Worm (Caenorhabditis elegans) whole organism, L4 larva: ENCODE measurements around the gene die-1.

Experiments
- D1046.2 ChIP-seq: fragments of 200-800 bp; sonication (Bioruptor generic); IDR thresholded peaks from 2 replicates; pipeline ENCODE4 v1.3.6; 2022; ENCODE audit warnings: missing genetic modification characterization, missing compliant biosample characterization
- T26A8.4 ChIP-seq: fragments of 200-800 bp; sonication (Bioruptor generic); IDR thresholded peaks from 2 replicates; pipeline ENCODE4 v1.3.6; 2022; ENCODE audit warnings: missing genetic modification characterization, missing compliant biosample characterization
- Y48G9A.11 ChIP-seq: fragments of 200-800 bp; sonication (Bioruptor generic); IDR thresholded peaks from 2 replicates; pipeline ENCODE4 v1.3.6; 2022; ENCODE audit warnings: missing genetic modification reagents, missing genetic modification characterization, missing compliant biosample characterization
- Y75B8A.6 ChIP-seq: fragments of 200-800 bp; sonication (Bioruptor generic); IDR thresholded peaks from 2 replicates; pipeline ENCODE4 v1.3.6; 2022; ENCODE audit warnings: missing genetic modification reagents, missing genetic modification characterization, missing compliant biosample characterization
- aha-1 ChIP-seq: fragments of 150-350 bp; peaks from one replicate; lab custom pipeline; 2014; ENCODE audit warnings: missing biosample characterization, missing genetic modification characterization
- aly-2 ChIP-seq: sonication (generic microtip); optimal IDR thresholded peaks from 2 replicates; lab custom pipeline; 2018; ENCODE audit warnings: missing biosample characterization, missing genetic modification characterization
- ama-1 ChIP-seq: fragments of 150-350 bp; optimal IDR thresholded peaks from 2 replicates; lab custom pipeline; 2014; ENCODE audit warnings: inconsistent platforms, mixed read lengths
- arid-1 ChIP-seq: fragments of 200-800 bp; sonication (Bioruptor generic); conservative IDR thresholded peaks from 2 replicates; pipeline ENCODE4 v1.3.6; 2022; ENCODE audit warnings: missing genetic modification reagents, missing genetic modification characterization, missing compliant biosample characterization
- attf-4 ChIP-seq: sonication (generic microtip); optimal IDR thresholded peaks from 3 replicates; lab custom pipeline; 2017; ENCODE audit warnings: missing biosample characterization, missing genetic modification characterization
- ceh-28 ChIP-seq: fragments of 150-350 bp; optimal IDR thresholded peaks from 2 replicates; lab custom pipeline; 2014; ENCODE audit warnings: missing biosample characterization, missing genetic modification reagents, missing genetic modification characterization
- ceh-32 ChIP-seq: sonication (generic microtip); optimal IDR thresholded peaks from 2 replicates; lab custom pipeline; 2016; ENCODE audit warnings: mild to moderate bottlenecking, missing genetic modification characterization, missing compliant biosample characterization; ENCODE audit not compliant: poor library complexity
- ceh-44 ChIP-seq: fragments of 200-800 bp; sonication (Bioruptor generic); IDR thresholded peaks from 2 replicates; pipeline ENCODE4 v1.3.6; 2022; ENCODE audit warnings: missing genetic modification reagents, missing genetic modification characterization, missing compliant biosample characterization
- ceh-82 ChIP-seq: sonication (generic microtip); optimal IDR thresholded peaks from 2 replicates; lab custom pipeline; 2017; ENCODE audit warnings: missing biosample characterization, missing genetic modification characterization
- ces-1 ChIP-seq: fragments of 150-350 bp; sonication (generic microtip); optimal IDR thresholded peaks from 4 replicates; lab custom pipeline; 2014; ENCODE audit warnings: missing biosample characterization, missing genetic modification reagents, missing genetic modification characterization
- ctbp-1 ChIP-seq: fragments of 200-800 bp; sonication (Bioruptor generic); IDR thresholded peaks from 2 replicates; pipeline ENCODE4 v1.3.6; 2022; ENCODE audit warnings: missing genetic modification reagents, missing genetic modification characterization, missing compliant biosample characterization
- daf-8 ChIP-seq: fragments of 200-800 bp; sonication (Bioruptor generic); IDR thresholded peaks from 2 replicates; pipeline ENCODE4 v1.3.6; 2022; ENCODE audit warnings: missing genetic modification characterization, missing compliant biosample characterization
- dmd-6 ChIP-seq: fragments of 200-800 bp; sonication (Bioruptor generic); IDR thresholded peaks from 2 replicates; pipeline ENCODE4 v1.3.6; 2022; ENCODE audit warnings: missing genetic modification reagents, missing genetic modification characterization, missing compliant biosample characterization
- dmd-8 ChIP-seq: fragments of 200-800 bp; sonication (Bioruptor generic); IDR thresholded peaks from 2 replicates; pipeline ENCODE4 v1.3.6; 2022; ENCODE audit warnings: missing genetic modification characterization, missing compliant biosample characterization
- dmd-9 ChIP-seq: fragments of 200-800 bp; sonication (Bioruptor generic); IDR thresholded peaks from 2 replicates; pipeline ENCODE4 v1.3.6; 2022; ENCODE audit warnings: missing genetic modification reagents, missing genetic modification characterization, missing compliant biosample characterization
- dpl-1 ChIP-seq: fragments of 150-350 bp; optimal IDR thresholded peaks from 2 replicates; lab custom pipeline; 2014; ENCODE audit warnings: missing biosample characterization, missing genetic modification reagents, missing genetic modification characterization
- dve-1 ChIP-seq: sonication (generic microtip); optimal IDR thresholded peaks from 2 replicates; lab custom pipeline; 2017; ENCODE audit warnings: antibody characterized with exemption, mild to moderate bottlenecking, missing genetic modification characterization, missing compliant biosample characterization; ENCODE audit not compliant: insufficient read depth
- egl-43 ChIP-seq: fragments of 200-800 bp; sonication (Bioruptor generic); IDR thresholded peaks from 2 replicates; pipeline ENCODE4 v1.3.6; 2022; ENCODE audit warnings: missing genetic modification reagents, missing genetic modification characterization, missing compliant biosample characterization
- gei-8 ChIP-seq: fragments of 200-800 bp; sonication (Bioruptor generic); optimal IDR thresholded peaks from 2 replicates; lab custom pipeline; 2018; ENCODE audit warnings: mild to moderate bottlenecking, missing genetic modification characterization, missing compliant biosample characterization
- hif-1 ChIP-seq, 2 experiments: sonication (generic microtip); optimal IDR thresholded peaks; 2 replicates each; lab custom pipeline; 2016 to 2017; ENCODE audit warnings: missing compliant biosample characterization in 2 of 2, missing genetic modification characterization in 2 of 2, missing genetic modification reagents in 2 of 2, missing genotype in 2 of 2, mild to moderate bottlenecking in 1 of 2
- hlh-30 ChIP-seq: sonication (generic microtip); optimal IDR thresholded peaks from 2 replicates; lab custom pipeline; 2017; ENCODE audit warnings: antibody characterized with exemption, mild to moderate bottlenecking, missing genetic modification characterization, missing compliant biosample characterization; ENCODE audit not compliant: insufficient read depth
- hmg-1.1 ChIP-seq: fragments of 200-800 bp; sonication (Bioruptor generic); IDR thresholded peaks from 2 replicates; pipeline ENCODE4 v1.3.6; 2022; ENCODE audit warnings: missing genetic modification reagents, missing genetic modification characterization, missing compliant biosample characterization
- jun-1 ChIP-seq: fragments of 150-350 bp; optimal IDR thresholded peaks from 2 replicates; lab custom pipeline; 2014; ENCODE audit warnings: missing biosample characterization, missing genetic modification reagents, missing genetic modification characterization
- lin-13 ChIP-seq: fragments of 150-350 bp; optimal IDR thresholded peaks from 2 replicates; lab custom pipeline; 2014; ENCODE audit warnings: missing biosample characterization, missing genetic modification reagents, missing genetic modification characterization
- lir-3 ChIP-seq: sonication (generic microtip); optimal IDR thresholded peaks from 2 replicates; lab custom pipeline; 2016; ENCODE audit warnings: mild to moderate bottlenecking, missing genetic modification characterization, missing compliant biosample characterization
- lsy-2 ChIP-seq, 2 experiments: fragments of 150-350 bp in 1 of 2; sonication (generic microtip) in 1 of 2; optimal IDR thresholded peaks; 2 replicates each; lab custom pipeline; 2014 to 2017; ENCODE audit warnings: missing biosample characterization in 2 of 2, missing genetic modification characterization in 2 of 2
- madf-9 ChIP-seq: fragments of 200-800 bp; sonication (Bioruptor generic); conservative IDR thresholded peaks from 2 replicates; pipeline ENCODE4 v1.3.6; 2022; ENCODE audit warnings: missing genetic modification reagents, missing genetic modification characterization, missing compliant biosample characterization
- mdl-1 ChIP-seq, 2 experiments: fragments of 150-350 bp in 1 of 2; sonication (generic microtip) in 1 of 2; optimal IDR thresholded peaks; 2 replicates each; lab custom pipeline; 2014 to 2017; ENCODE audit warnings: missing biosample characterization in 2 of 2, missing genetic modification characterization in 2 of 2
- mdt-29 ChIP-seq: fragments of 200-800 bp; sonication (Bioruptor generic); IDR thresholded peaks from 2 replicates; pipeline ENCODE4 v1.3.6; 2022; ENCODE audit warnings: missing genetic modification reagents, missing genetic modification characterization, missing compliant biosample characterization
- mxl-3 ChIP-seq: fragments of 200-800 bp; sonication (Bioruptor generic); optimal IDR thresholded peaks from 2 replicates; lab custom pipeline; 2018; ENCODE audit warnings: mild to moderate bottlenecking, missing genetic modification characterization, missing compliant biosample characterization
- nhr-111 ChIP-seq: fragments of 200-800 bp; sonication (Bioruptor generic); optimal IDR thresholded peaks from 2 replicates; lab custom pipeline; 2018; ENCODE audit warnings: mild to moderate bottlenecking, missing genetic modification characterization, missing compliant biosample characterization
- nhr-237 ChIP-seq: sonication (generic microtip); optimal IDR thresholded peaks from 2 replicates; lab custom pipeline; 2017; ENCODE audit warnings: missing biosample characterization, missing genetic modification characterization
- nhr-28 ChIP-seq: fragments of 150-350 bp; optimal IDR thresholded peaks from 2 replicates; lab custom pipeline; 2014; ENCODE audit warnings: missing biosample characterization, missing genetic modification characterization
- nhr-42 ChIP-seq: fragments of 200-800 bp; sonication (Bioruptor generic); IDR thresholded peaks from 2 replicates; pipeline ENCODE4 v1.3.6; 2022; ENCODE audit warnings: missing genetic modification characterization, missing compliant biosample characterization
- nhr-48 ChIP-seq: sonication (generic microtip); optimal IDR thresholded peaks from 2 replicates; lab custom pipeline; 2016; ENCODE audit warnings: mild to moderate bottlenecking, missing genetic modification characterization, missing compliant biosample characterization
- nhr-76 ChIP-seq: fragments of 150-350 bp; optimal IDR thresholded peaks from 2 replicates; lab custom pipeline; 2014; ENCODE audit warnings: missing biosample characterization, missing genetic modification characterization
- pha-4 ChIP-seq, 2 experiments: fragments of 150-350 bp in 1 of 2; fragments of 200-800 bp in 1 of 2; sonication (Bioruptor generic) in 1 of 2; IDR thresholded peaks in 1 of 2; optimal IDR thresholded peaks in 1 of 2; 2 replicates each; pipeline versions ENCODE4 v1.3.6 to Lab custom; 2014 to 2022; ENCODE audit warnings: missing genetic modification characterization in 2 of 2, missing genetic modification reagents in 2 of 2, missing biosample characterization in 1 of 2, missing compliant biosample characterization in 1 of 2
- sdz-12 ChIP-seq: fragments of 200-800 bp; sonication (Bioruptor generic); optimal IDR thresholded peaks from 2 replicates; lab custom pipeline; 2018; ENCODE audit warnings: mild to moderate bottlenecking, missing genetic modification characterization, missing compliant biosample characterization
- set-16 ChIP-seq: fragments of 200-800 bp; sonication (Bioruptor generic); IDR thresholded peaks from 2 replicates; pipeline ENCODE4 v1.3.6; 2022; ENCODE audit warnings: missing genetic modification reagents, missing genetic modification characterization, missing compliant biosample characterization
- snpc-1.2 ChIP-seq: fragments of 200-800 bp; sonication (Bioruptor generic); IDR thresholded peaks from 2 replicates; pipeline ENCODE4 v1.3.6; 2022; ENCODE audit warnings: missing genetic modification reagents, missing genetic modification characterization, missing compliant biosample characterization
- tra-1 ChIP-seq: fragments of 200-800 bp; sonication (Bioruptor generic); IDR thresholded peaks from 2 replicates; pipeline ENCODE4 v1.3.6; 2022; ENCODE audit warnings: missing genetic modification reagents, missing genetic modification characterization, missing compliant biosample characterization
- unc-39 ChIP-seq: sonication (generic microtip); optimal IDR thresholded peaks from 2 replicates; lab custom pipeline; 2017; ENCODE audit warnings: missing biosample characterization, missing genetic modification characterization
- unc-62 ChIP-seq, 3 experiments: fragments of 150-350 bp in 1 of 3; sonication (generic microtip); optimal IDR thresholded peaks in 2 of 3; peaks in 1 of 3; 1 replicate in 1 of 3; 2 replicates in 2 of 3; lab custom pipeline; 2014 to 2017; ENCODE audit warnings: missing biosample characterization in 3 of 3, missing genetic modification characterization in 3 of 3, missing genetic modification reagents in 3 of 3, missing genotype in 1 of 3
- zfp-2 ChIP-seq: sonication (generic microtip); optimal IDR thresholded peaks from 2 replicates; lab custom pipeline; 2016; ENCODE audit warnings: mild to moderate bottlenecking, missing genetic modification characterization, missing compliant biosample characterization
- zfp-3 ChIP-seq: fragments of 200-800 bp; sonication (Bioruptor generic); conservative IDR thresholded peaks from 2 replicates; pipeline ENCODE4 v1.3.6; 2022; ENCODE audit warnings: missing genetic modification reagents, missing genetic modification characterization, missing compliant biosample characterization
- ztf-11 ChIP-seq: fragments of 150-350 bp; optimal IDR thresholded peaks from 2 replicates; lab custom pipeline; 2014; ENCODE audit warnings: missing biosample characterization, missing genetic modification characterization
- ztf-7 ChIP-seq: fragments of 150-350 bp; optimal IDR thresholded peaks from 2 replicates; lab custom pipeline; 2014; ENCODE audit warnings: missing biosample characterization, missing genetic modification characterization

Gene die-1

DNA sequence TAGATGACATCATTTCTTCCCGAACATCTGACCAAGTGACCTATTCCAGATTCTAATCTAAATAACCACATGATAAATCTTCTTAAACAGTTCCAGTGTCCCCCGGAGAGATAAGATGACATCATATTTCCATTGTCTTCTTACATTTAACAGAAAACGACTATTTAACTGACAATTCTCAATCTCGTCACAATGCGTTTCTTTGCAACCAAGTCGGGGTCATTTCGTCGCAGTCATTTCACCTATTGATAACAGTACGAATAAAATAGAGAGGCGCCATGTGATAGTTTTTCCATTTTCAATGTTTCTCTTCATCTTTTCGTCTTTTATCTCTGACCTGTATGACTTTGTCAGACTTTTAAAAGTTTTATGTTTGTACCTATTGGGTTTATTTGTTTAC, 38.7 kb downstream of the die-1 start (continued):
- no peak for TF ChIP-seq nhr-42 (GFP tag; lab: Robert Waterston, UW)
- TF ChIP-seq hif-1 (tag; optimal IDR thresholded peaks at IDR 0.05; lab: Kevin White, UChicago), result no peak
- no peak for TF ChIP-seq Y48G9A.11 (GFP tag; lab: Robert Waterston, UW)
- no peak for TF ChIP-seq pha-4 (GFP tag; IDR thresholded peaks at IDR 0.05; lab: Robert Waterston, UW)
- TF ChIP-seq pha-4 (tag; optimal IDR thresholded peaks at IDR 0.05; lab: Kevin White, UChicago), result no peak
- no peak for TF ChIP-seq dmd-9 (GFP tag; lab: Robert Waterston, UW)
- TF ChIP-seq D1046.2 (GFP tag; lab: Robert Waterston, UW), result no peak
- no peak for TF ChIP-seq ceh-82 (tag; lab: Kevin White, UChicago)
- no peak for TF ChIP-seq arid-1
- no peak for TF ChIP-seq aly-2 (tag; lab: Kevin White, UChicago)
- TF ChIP-seq lsy-2 (tag; optimal IDR thresholded peaks at IDR 0.05; lab: Kevin White, UChicago), result peak in 1 of 2 experiments; percentile 58
- TF ChIP-seq lin-13 (GFP tag; lab: Kevin White, UChicago), result no peak
- TF ChIP-seq gei-8 (GFP tag; lab: Kevin White, UChicago), result no peak
- TF ChIP-seq mdl-1 (tag; optimal IDR thresholded peaks at IDR 0.05; lab: Kevin White, UChicago), result peak in 1 of 2 experiments; percentile 54
- peak; percentile 62 for TF ChIP-seq nhr-48 (tag; lab: Kevin White, UChicago)
- peak; percentile 62 for TF ChIP-seq dmd-6 (GFP tag; lab: Robert Waterston, UW)
- no peak for TF ChIP-seq nhr-76
- TF ChIP-seq nhr-237, result no peak
- TF ChIP-seq sdz-12, result no peak
- peak; percentile 75 for TF ChIP-seq mxl-3 (GFP tag; lab: Kevin White, UChicago)
- no peak for TF ChIP-seq T26A8.4 (GFP tag; lab: Robert Waterston, UW)
- no peak for TF ChIP-seq ctbp-1 (GFP tag; lab: Robert Waterston, UW)
- TF ChIP-seq dpl-1, result no peak
- no peak for TF ChIP-seq ces-1
- no peak for TF ChIP-seq dmd-8 (GFP tag; lab: Robert Waterston, UW)
- TF ChIP-seq daf-8 (GFP tag; lab: Robert Waterston, UW), result no peak
- TF ChIP-seq ceh-44 (GFP tag; lab: Robert Waterston, UW), result no peak
- TF ChIP-seq ceh-28 (tag; lab: Kevin White, UChicago), result no peak
- TF ChIP-seq Y75B8A.6 (GFP tag; lab: Robert Waterston, UW), result no peak
- TF ChIP-seq dve-1 (tag; lab: Kevin White, UChicago), result peak; percentile 80
- no peak for TF ChIP-seq hmg-1.1
- no peak for TF ChIP-seq snpc-1.2 (GFP tag; lab: Robert Waterston, UW)
- no peak for TF ChIP-seq zfp-2 (tag; lab: Kevin White, UChicago)
- no peak for TF ChIP-seq ceh-32
- TF ChIP-seq unc-62 (GFP tag; optimal IDR thresholded peaks at IDR 0.05 in 1 of 2; lab: Kevin White, UChicago), result peak in 1 of 2 experiments; percentile 53
- no peak for TF ChIP-seq unc-62 (tag; optimal IDR thresholded peaks at IDR 0.05; lab: Kevin White, UChicago)
- peak; percentile 81 for TF ChIP-seq hlh-30 (tag; lab: Kevin White, UChicago)
- TF ChIP-seq nhr-28 (tag; lab: Kevin White, UChicago), result peak; percentile 56
- no peak for TF ChIP-seq set-16 (GFP tag; lab: Robert Waterston, UW)
- TF ChIP-seq jun-1, result no peak
- no peak for TF ChIP-seq ama-1 (lab: Kevin White, UChicago)
- no peak for TF ChIP-seq madf-9 (GFP tag; lab: Robert Waterston, UW)
- TF ChIP-seq ztf-7 (tag; lab: Kevin White, UChicago), result no peak
- 0 out of 2 replicates have a peak, but pooled peaks have one; percentile 10 for TF ChIP-seq mdt-29 (GFP tag; lab: Robert Waterston, UW)
- no peak for TF ChIP-seq ztf-11 (tag; lab: Kevin White, UChicago)
- TF ChIP-seq unc-39 (tag; lab: Kevin White, UChicago), result no peak
- no peak for TF ChIP-seq tra-1 (GFP tag; lab: Robert Waterston, UW)
- TF ChIP-seq zfp-3 (GFP tag; lab: Robert Waterston, UW), result no peak
- TF ChIP-seq egl-43, result no peak
- TF ChIP-seq attf-4, result no peak
- no peak for TF ChIP-seq aha-1 (tag; lab: Kevin White, UChicago)
- TF ChIP-seq lir-3 (tag; lab: Kevin White, UChicago), result no peak
- TF ChIP-seq nhr-111 (GFP tag; lab: Kevin White, UChicago), result no peak
